Worm (Caenorhabditis elegans): ENCODE data around the gene lron-2.

- no peak for TF ChIP-seq flt-1 (GFP tag; IDR thresholded peaks at IDR 0.05)
- TF ChIP-seq ztf-29 (GFP tag; IDR thresholded peaks at IDR 0.05) = no peak
Measured at ce11 chrV:9333316-9334048, 46.1 kb upstream of the lron-2 start, which contains the start of gene acl-14.
